Worm (Caenorhabditis elegans): Measurements from ENCODE around the gene F34H10.4.

- TF ChIP-seq klf-2 (GFP tag; conservative IDR thresholded peaks at IDR 0.05) (no peak), ref-1 (GFP tag; conservative IDR thresholded peaks at IDR 0.05) (no peak), flt-1 (GFP tag; IDR thresholded peaks at IDR 0.05) (no peak), ztf-29 (GFP tag; IDR thresholded peaks at IDR 0.05) (no peak), ztf-23 (GFP tag; IDR thresholded peaks at IDR 0.05) (no peak)
These were observed 19.1 kb downstream of the F34H10.4 start for ce11 chrX:9667391-9667790.
